Fruit fly (Drosophila melanogaster): Measurements from ENCODE around the gene unc80.

- TF ChIP-seq h (optimal IDR thresholded peaks at IDR 0.05) (no peak), psq (optimal IDR thresholded peaks at IDR 0.05) (no peak)
Observed at dm6 chr3R:27655109-27655508, 7.1 kb upstream of the unc80 start.
